Worm (Caenorhabditis elegans) whole organism, early embryonic: Measurements from ENCODE around the gene dsb-2.

Experiments used
- ama-1 ChIP-seq: fragments of 150-350 bp; optimal IDR thresholded peaks from 2 replicates; lab custom pipeline; 2014
- ceh-36 ChIP-seq: sonication (generic microtip); optimal IDR thresholded peaks from 2 replicates; lab custom pipeline; 2016; ENCODE audit warnings: missing genetic modification characterization, inconsistent platforms, missing compliant biosample characterization
- flt-1 ChIP-seq: fragments of 200-800 bp; sonication (Bioruptor generic); IDR thresholded peaks from 2 replicates; pipeline ENCODE4 v1.3.6; 2022; ENCODE audit warnings: missing genetic modification characterization, missing compliant biosample characterization
- hnd-1 ChIP-seq: sonication (generic microtip); optimal IDR thresholded peaks from 2 replicates; lab custom pipeline; 2016; ENCODE audit warnings: missing genetic modification characterization, missing compliant biosample characterization
- scrt-1 ChIP-seq: fragments of 200-800 bp; sonication (Bioruptor generic); IDR thresholded peaks from 2 replicates; pipeline ENCODE4 v1.3.6; 2022; ENCODE audit warnings: missing genetic modification characterization, missing compliant biosample characterization
- tbx-11 ChIP-seq: fragments of 200-800 bp; sonication (Bioruptor generic); IDR thresholded peaks from 2 replicates; pipeline ENCODE4 v1.3.6; 2022; ENCODE audit warnings: missing genetic modification characterization, missing compliant biosample characterization
- tbx-37 ChIP-seq: fragments of 200-800 bp; sonication (Bioruptor generic); conservative IDR thresholded peaks from 2 replicates; pipeline ENCODE4 v1.3.6; 2022; ENCODE audit warnings: missing genetic modification reagents, missing genetic modification characterization, missing compliant biosample characterization

DNA sequence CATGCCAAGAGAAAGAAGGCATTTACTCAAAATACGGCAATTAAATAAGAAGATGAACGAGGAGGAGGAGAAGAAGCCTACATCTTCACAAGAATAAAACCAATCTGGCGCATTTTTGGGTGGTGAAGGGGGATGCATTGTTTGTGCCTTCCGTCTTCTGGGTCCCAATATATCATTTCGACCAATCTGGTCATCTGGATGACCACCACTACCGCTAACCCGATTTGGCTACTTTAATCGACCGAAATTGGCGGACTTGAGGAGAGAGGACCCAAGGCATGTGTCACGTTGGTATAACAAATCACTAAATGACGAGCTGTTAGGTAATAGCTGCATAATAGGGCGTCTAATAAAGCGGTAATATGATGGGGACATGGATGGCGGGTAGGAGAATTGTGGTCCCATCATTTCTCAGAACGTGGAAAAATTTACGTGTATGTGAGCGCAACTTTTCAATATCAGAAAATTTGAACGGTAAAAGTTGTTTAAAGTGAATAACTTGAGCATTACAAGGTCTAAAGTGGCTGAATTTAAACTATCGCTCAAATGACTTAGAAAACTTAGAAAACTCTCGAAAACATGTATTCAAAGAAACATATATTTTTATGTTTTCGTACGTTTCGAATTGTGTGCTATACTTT, 22.9 kb downstream of the dsb-2 start:
- no peak for TF ChIP-seq ama-1 (lab: Kevin White, UChicago)
- TF ChIP-seq tbx-37 (GFP tag; lab: Robert Waterston, UW) = no peak
- TF ChIP-seq scrt-1 (GFP tag; lab: Robert Waterston, UW) = no peak
- no peak for TF ChIP-seq flt-1 (GFP tag; lab: Robert Waterston, UW)
- no peak for TF ChIP-seq ceh-36 (tag; lab: Kevin White, UChicago)
- TF ChIP-seq hnd-1 (tag; lab: Kevin White, UChicago) = no peak
- TF ChIP-seq tbx-11 (GFP tag; lab: Robert Waterston, UW) = no peak
